Worm (Caenorhabditis elegans) whole organism, young adult: ENCODE data around the gene sru-17.
"Not testable (repeated sequence)": the region's sequence is repeated elsewhere in the genome, so short reads cannot be mapped to it uniquely, and the experiment has no call there.

Experiments
- B0019.2 ChIP-seq: fragments of 200-800 bp; sonication (Bioruptor generic); conservative IDR thresholded peaks from 2 replicates; pipeline ENCODE4 v1.3.6; 2022; ENCODE audit warnings: missing genetic modification reagents, missing genetic modification characterization, missing compliant biosample characterization
- F22D6.2 ChIP-seq: sonication (generic microtip); optimal IDR thresholded peaks from 2 replicates; lab custom pipeline; 2016; ENCODE audit warnings: mild to moderate bottlenecking, missing genetic modification characterization, missing compliant biosample characterization
- F57A8.1 ChIP-seq: fragments of 200-800 bp; sonication (Bioruptor generic); optimal IDR thresholded peaks from 2 replicates; lab custom pipeline; 2018; ENCODE audit warnings: mild to moderate bottlenecking, missing genetic modification characterization, moderate library complexity, missing compliant biosample characterization
- T26A5.8 ChIP-seq: sonication (generic microtip); optimal IDR thresholded peaks from 2 replicates; lab custom pipeline; 2016; ENCODE audit warnings: missing genetic modification characterization, missing compliant biosample characterization
- aptf-2 ChIP-seq: fragments of 200-800 bp; sonication (Bioruptor generic); conservative IDR thresholded peaks from 2 replicates; pipeline ENCODE4 v1.3.6; 2022; ENCODE audit warnings: missing genetic modification reagents, missing genetic modification characterization, missing compliant biosample characterization
- atf-7 ChIP-seq: sonication (generic microtip); optimal IDR thresholded peaks from 2 replicates; lab custom pipeline; 2017; ENCODE audit warnings: mild to moderate bottlenecking, missing genetic modification characterization, missing compliant biosample characterization
- bed-1 ChIP-seq: fragments of 200-800 bp; sonication (Bioruptor generic); IDR thresholded peaks from 2 replicates; pipeline ENCODE4 v1.3.6; 2022; ENCODE audit warnings: missing genetic modification reagents, missing genetic modification characterization, missing compliant biosample characterization
- bed-2 ChIP-seq: fragments of 200-800 bp; sonication (Bioruptor generic); IDR thresholded peaks from 2 replicates; pipeline ENCODE4 v1.3.6; 2022; ENCODE audit warnings: missing genetic modification reagents, missing genetic modification characterization, missing compliant biosample characterization
- cebp-2 ChIP-seq: fragments of 200-800 bp; sonication (Bioruptor generic); IDR thresholded peaks from 2 replicates; pipeline ENCODE4 v1.3.6; 2022; ENCODE audit warnings: missing genetic modification characterization, missing compliant biosample characterization
- ceh-100 ChIP-seq: fragments of 200-800 bp; sonication (Bioruptor generic); IDR thresholded peaks from 2 replicates; pipeline ENCODE4 v1.3.6; 2022; ENCODE audit warnings: missing genetic modification reagents, missing genetic modification characterization, missing compliant biosample characterization
- ceh-40 ChIP-seq: fragments of 200-800 bp; sonication (Bioruptor generic); IDR thresholded peaks from 2 replicates; pipeline ENCODE4 v1.3.6; 2022; ENCODE audit warnings: missing genetic modification characterization, missing compliant biosample characterization
- dpff-1 ChIP-seq: sonication (generic microtip); optimal IDR thresholded peaks from 2 replicates; lab custom pipeline; 2017; ENCODE audit warnings: mild to moderate bottlenecking, missing genetic modification characterization, missing compliant biosample characterization
- dpl-1 ChIP-seq: fragments of 150-350 bp; optimal IDR thresholded peaks from 2 replicates; lab custom pipeline; 2014; ENCODE audit warnings: missing biosample characterization, missing genetic modification reagents, missing genetic modification characterization
- efl-1 ChIP-seq: fragments of 150-350 bp; optimal IDR thresholded peaks from 2 replicates; lab custom pipeline; 2014; ENCODE audit warnings: missing biosample characterization, missing genetic modification reagents, missing genetic modification characterization
- ekl-4 ChIP-seq: fragments of 200-800 bp; sonication (Bioruptor generic); IDR thresholded peaks from 2 replicates; pipeline ENCODE4 v1.3.6; 2022; ENCODE audit warnings: missing genetic modification reagents, missing genetic modification characterization, missing compliant biosample characterization
- gei-17 ChIP-seq: fragments of 200-800 bp; sonication (Bioruptor generic); optimal IDR thresholded peaks from 2 replicates; lab custom pipeline; 2018; ENCODE audit warnings: mild to moderate bottlenecking, missing genetic modification characterization, missing compliant biosample characterization
- hlh-26 ChIP-seq: fragments of 200-800 bp; sonication (Bioruptor generic); conservative IDR thresholded peaks from 2 replicates; pipeline ENCODE4 v1.3.6; 2022; ENCODE audit warnings: missing genetic modification reagents, missing genetic modification characterization, missing compliant biosample characterization
- hmg-1.2 ChIP-seq: fragments of 200-800 bp; sonication (Bioruptor generic); IDR thresholded peaks from 2 replicates; pipeline ENCODE4 v1.3.6; 2022; ENCODE audit warnings: missing genetic modification reagents, missing genetic modification characterization, missing compliant biosample characterization
- hsf-1 ChIP-seq: fragments of 200-800 bp; sonication (Bioruptor generic); IDR thresholded peaks from 2 replicates; pipeline ENCODE4 v1.3.6; 2022; ENCODE audit warnings: missing genetic modification reagents, missing genetic modification characterization, missing compliant biosample characterization
- lag-1 ChIP-seq: fragments of 200-800 bp; sonication (Bioruptor generic); IDR thresholded peaks from 2 replicates; pipeline ENCODE4 v1.3.6; 2022; ENCODE audit warnings: missing genetic modification reagents, missing genetic modification characterization, missing compliant biosample characterization
- let-526 ChIP-seq: fragments of 200-800 bp; sonication (Bioruptor generic); IDR thresholded peaks from 2 replicates; pipeline ENCODE4 v1.3.6; 2022; ENCODE audit warnings: missing genetic modification reagents, missing genetic modification characterization, missing compliant biosample characterization
- let-607 ChIP-seq, 2 experiments: fragments of 200-800 bp in 1 of 2; sonication (Bioruptor generic) in 1 of 2; sonication (generic microtip) in 1 of 2; optimal IDR thresholded peaks; 2 replicates each; lab custom pipeline; 2016 to 2018; ENCODE audit warnings: mild to moderate bottlenecking in 2 of 2, missing compliant biosample characterization in 2 of 2, missing genetic modification characterization in 2 of 2, moderate library complexity in 2 of 2, missing genotype in 1 of 2
- lin-26 ChIP-seq: fragments of 200-800 bp; sonication (Bioruptor generic); IDR thresholded peaks from 2 replicates; pipeline ENCODE4 v1.3.6; 2022; ENCODE audit warnings: missing genetic modification reagents, missing genetic modification characterization, missing compliant biosample characterization
- lin-54 ChIP-seq: fragments of 200-800 bp; sonication (Bioruptor generic); optimal IDR thresholded peaks from 2 replicates; lab custom pipeline; 2018; ENCODE audit warnings: mild to moderate bottlenecking, missing genetic modification characterization, missing compliant biosample characterization
- lsl-1 ChIP-seq: fragments of 200-800 bp; sonication (Bioruptor generic); optimal IDR thresholded peaks from 2 replicates; lab custom pipeline; 2018; ENCODE audit warnings: mild to moderate bottlenecking, missing genetic modification characterization, moderate library complexity, missing compliant biosample characterization
- lsy-27 ChIP-seq: sonication (generic microtip); optimal IDR thresholded peaks from 2 replicates; lab custom pipeline; 2017; ENCODE audit warnings: missing genetic modification characterization, mild to moderate bottlenecking, missing compliant biosample characterization, antibody characterized with exemption, missing genotype, borderline replicate concordance; ENCODE audit not compliant: insufficient read depth
- madf-10 ChIP-seq: sonication (generic microtip); optimal IDR thresholded peaks from 2 replicates; lab custom pipeline; 2016; ENCODE audit warnings: mild to moderate bottlenecking, missing genetic modification characterization, missing compliant biosample characterization
- nfya-2 ChIP-seq: fragments of 200-800 bp; sonication (Bioruptor generic); IDR thresholded peaks from 2 replicates; pipeline ENCODE4 v1.3.6; 2022; ENCODE audit warnings: missing genetic modification reagents, missing genetic modification characterization, missing compliant biosample characterization
- pbrm-1 ChIP-seq: fragments of 200-800 bp; sonication (Bioruptor generic); IDR thresholded peaks from 2 replicates; pipeline ENCODE4 v1.3.6; 2022; ENCODE audit warnings: missing genetic modification reagents, missing genetic modification characterization, missing compliant biosample characterization
- xnd-1 ChIP-seq: sonication (generic microtip); optimal IDR thresholded peaks from 2 replicates; lab custom pipeline; 2016; ENCODE audit warnings: missing genotype, missing genetic modification reagents, missing genetic modification characterization, missing compliant biosample characterization
- zfh-2 ChIP-seq: fragments of 200-800 bp; sonication (Bioruptor generic); conservative IDR thresholded peaks from 2 replicates; pipeline ENCODE4 v1.3.6; 2022; ENCODE audit warnings: missing genetic modification reagents, missing genetic modification characterization, missing compliant biosample characterization
- ztf-22 ChIP-seq: fragments of 200-800 bp; sonication (Bioruptor generic); optimal IDR thresholded peaks from 2 replicates; lab custom pipeline; 2018; ENCODE audit warnings: mild to moderate bottlenecking, missing genetic modification characterization, moderate library complexity, missing compliant biosample characterization
- ztf-25 ChIP-seq: fragments of 200-800 bp; sonication (Bioruptor generic); IDR thresholded peaks from 2 replicates; pipeline ENCODE4 v1.3.6; 2022; ENCODE audit warnings: missing genetic modification reagents, missing genetic modification characterization, missing compliant biosample characterization
- ztf-3 ChIP-seq: fragments of 200-800 bp; sonication (Bioruptor generic); optimal IDR thresholded peaks from 2 replicates; lab custom pipeline; 2018; ENCODE audit warnings: mild to moderate bottlenecking, missing genetic modification characterization, missing compliant biosample characterization
- ztf-6 ChIP-seq: fragments of 200-800 bp; sonication (Bioruptor generic); IDR thresholded peaks from 2 replicates; pipeline ENCODE4 v1.3.6; 2022; ENCODE audit warnings: missing genetic modification reagents, missing genetic modification characterization, missing compliant biosample characterization

Gene sru-17

ce11 chrIV:12505397-12505796 lies at the start of gene sru-17:
TSS of gene sru-17 (plus strand) at chrIV:12505697.
- TF ChIP-seq hlh-26 (GFP tag; lab: Robert Waterston, UW); ekl-4 (GFP tag; lab: Robert Waterston, UW); gei-17: not testable (repeated sequence)

- no peak for TF ChIP-seq lin-54 (GFP tag; lab: Kevin White, UChicago)
- no peak for TF ChIP-seq ztf-3
- no peak for TF ChIP-seq ceh-40 (GFP tag; lab: Robert Waterston, UW)
- no peak for TF ChIP-seq lsl-1 (GFP tag; lab: Kevin White, UChicago)
- no peak for TF ChIP-seq bed-1 (GFP tag; lab: Robert Waterston, UW)
- TF ChIP-seq lsy-27: no peak
- no peak for TF ChIP-seq lag-1
- TF ChIP-seq ceh-100 (GFP tag; lab: Robert Waterston, UW): no peak
- no peak for TF ChIP-seq B0019.2
- TF ChIP-seq zfh-2 (GFP tag; lab: Robert Waterston, UW): no peak
- no peak for TF ChIP-seq let-526 (GFP tag; lab: Robert Waterston, UW)
- TF ChIP-seq madf-10 (tag; lab: Kevin White, UChicago): no peak
- TF ChIP-seq cebp-2: no peak
- TF ChIP-seq lin-26 (GFP tag; lab: Robert Waterston, UW): no peak
- TF ChIP-seq, all 124 proteins: peak for 0
Measured at ce11 chrIV:12456613-12457012, 48.9 kb upstream of the sru-17 start, which contains the start of gene C25G4.7. TSS of gene C25G4.7 (plus strand) at chrIV:12456913.

ce11 chrIV:12463370-12463769 lies 42.1 kb upstream of the sru-17 start, which contains the start of gene C25G4.8:
TSS of gene C25G4.8 (minus strand) at chrIV:12463470.
- TF ChIP-seq nfya-2 (GFP tag; lab: Robert Waterston, UW) (no peak), ztf-6 (GFP tag; lab: Robert Waterston, UW) (no peak), let-526 (GFP tag; lab: Robert Waterston, UW) (no peak), F22D6.2 (tag; lab: Kevin White, UChicago) (no peak), let-607 (tag; optimal IDR thresholded peaks at IDR 0.05; lab: Kevin White, UChicago) (no peak), pbrm-1 (no peak), hsf-1 (GFP tag; lab: Robert Waterston, UW) (no peak)
- TF ChIP-seq, all 124 proteins: peak for 0

- no peak for TF ChIP-seq ztf-25 (GFP tag; lab: Robert Waterston, UW)
- no peak for TF ChIP-seq dpl-1 (GFP tag; lab: Kevin White, UChicago)
- TF ChIP-seq dpff-1 (tag; lab: Kevin White, UChicago): no peak
- no peak for TF ChIP-seq efl-1 (GFP tag; lab: Kevin White, UChicago)
- TF ChIP-seq xnd-1: no peak
- no peak for TF ChIP-seq atf-7 (tag; lab: Kevin White, UChicago)
- TF ChIP-seq bed-2: no peak
Measured at ce11 chrIV:12464822-12465221, 40.7 kb upstream of the sru-17 start.

- TF ChIP-seq hmg-1.2 (GFP tag; lab: Robert Waterston, UW) (peak; percentile 41; the same call in 1 of the 2 replicates), F57A8.1 (GFP tag; lab: Kevin White, UChicago) (no peak), T26A5.8 (tag; lab: Kevin White, UChicago) (no peak), ztf-22 (GFP tag; lab: Kevin White, UChicago) (no peak), aptf-2 (GFP tag; lab: Robert Waterston, UW) (0 out of 2 replicates have a peak, but pooled peaks have one; percentile 60), madf-10 (tag; lab: Kevin White, UChicago) (no peak)
Measured at ce11 chrIV:12467761-12468160, 37.7 kb upstream of the sru-17 start.
